Worm (Caenorhabditis elegans) whole organism, L2 larva: ENCODE results near the gene kbp-1.

Experiments
- C34F6.9 ChIP-seq: fragments of 150-350 bp; optimal IDR thresholded peaks from 2 replicates; lab custom pipeline; 2014; ENCODE audit warnings: missing biosample characterization, missing genetic modification characterization
- F13H6.1 ChIP-seq: sonication (generic microtip); optimal IDR thresholded peaks from 2 replicates; lab custom pipeline; 2016; ENCODE audit warnings: missing genetic modification characterization, missing compliant biosample characterization
- R02D3.7 ChIP-seq: fragments of 150-350 bp; optimal IDR thresholded peaks from 2 replicates; lab custom pipeline; 2014; ENCODE audit warnings: missing biosample characterization, missing genetic modification characterization
- Y55F3AM.14 ChIP-seq: fragments of 200-800 bp; sonication (Bioruptor generic); optimal IDR thresholded peaks from 2 replicates; lab custom pipeline; 2018; ENCODE audit warnings: mild to moderate bottlenecking, missing genetic modification characterization, missing compliant biosample characterization
- ZK546.5 ChIP-seq: sonication (generic microtip); optimal IDR thresholded peaks from 2 replicates; lab custom pipeline; 2017; ENCODE audit warnings: missing biosample characterization, missing genetic modification characterization
- alr-1 ChIP-seq: fragments of 150-350 bp; optimal IDR thresholded peaks from 2 replicates; lab custom pipeline; 2014; ENCODE audit warnings: missing biosample characterization, missing genetic modification characterization
- aly-2 ChIP-seq: fragments of 150-350 bp; optimal IDR thresholded peaks from 2 replicates; lab custom pipeline; 2014; ENCODE audit warnings: missing biosample characterization, missing genetic modification characterization
- ama-1 ChIP-seq: fragments of 150-350 bp; optimal IDR thresholded peaks from 2 replicates; lab custom pipeline; 2018; ENCODE audit warnings: inconsistent platforms
- blmp-1 ChIP-seq: sonication (generic microtip); optimal IDR thresholded peaks from 2 replicates; lab custom pipeline; 2017; ENCODE audit warnings: missing genetic modification characterization, mild to moderate bottlenecking, missing compliant biosample characterization, antibody characterized with exemption, moderate library complexity; ENCODE audit not compliant: insufficient read depth
- ceh-16 ChIP-seq: fragments of 150-350 bp; optimal IDR thresholded peaks from 2 replicates; lab custom pipeline; 2014; ENCODE audit warnings: missing biosample characterization, missing genetic modification characterization
- ceh-82 ChIP-seq: fragments of 150-350 bp; optimal IDR thresholded peaks from 2 replicates; lab custom pipeline; 2014; ENCODE audit warnings: missing biosample characterization, missing genetic modification characterization
- crh-2 ChIP-seq: sonication (generic microtip); optimal IDR thresholded peaks from 2 replicates; lab custom pipeline; 2017; ENCODE audit warnings: missing biosample characterization, missing genetic modification characterization
- dmd-4 ChIP-seq: sonication (generic microtip); optimal IDR thresholded peaks from 2 replicates; lab custom pipeline; 2017; ENCODE audit warnings: missing biosample characterization, missing genetic modification characterization
- egl-27 ChIP-seq: sonication (generic microtip); optimal IDR thresholded peaks from 3 replicates; lab custom pipeline; 2017; ENCODE audit warnings: missing biosample characterization, missing genetic modification reagents, missing genetic modification characterization
- elt-1 ChIP-seq: fragments of 150-350 bp; optimal IDR thresholded peaks from 2 replicates; lab custom pipeline; 2014; ENCODE audit warnings: missing biosample characterization, missing genetic modification characterization
- elt-3 ChIP-seq: sonication (generic microtip); optimal IDR thresholded peaks from 2 replicates; lab custom pipeline; 2017; ENCODE audit warnings: missing biosample characterization, missing genetic modification characterization
- fos-1 ChIP-seq: fragments of 150-350 bp; optimal IDR thresholded peaks from 2 replicates; lab custom pipeline; 2014; ENCODE audit warnings: missing biosample characterization, missing genetic modification characterization
- gmeb-1 ChIP-seq: fragments of 150-350 bp; optimal IDR thresholded peaks from 2 replicates; lab custom pipeline; 2014; ENCODE audit warnings: missing biosample characterization, missing genetic modification characterization
- lin-11 ChIP-seq: fragments of 150-350 bp; sonication (generic microtip); optimal IDR thresholded peaks from 2 replicates; lab custom pipeline; 2014; ENCODE audit warnings: missing biosample characterization, missing genetic modification characterization, inconsistent platforms, mixed read lengths
- lin-13 ChIP-seq: fragments of 150-350 bp; optimal IDR thresholded peaks from 2 replicates; lab custom pipeline; 2014; ENCODE audit warnings: missing biosample characterization, missing genetic modification reagents, missing genetic modification characterization
- lin-39 ChIP-seq: fragments of 150-350 bp; optimal IDR thresholded peaks from 2 replicates; lab custom pipeline; 2014; ENCODE audit warnings: missing biosample characterization, missing genetic modification reagents, missing genetic modification characterization
- lsy-2 ChIP-seq, 2 experiments: fragments of 150-350 bp in 1 of 2; sonication (generic microtip) in 1 of 2; optimal IDR thresholded peaks; 2 replicates each; lab custom pipeline; 2014 to 2017; ENCODE audit warnings: missing biosample characterization in 2 of 2, missing genetic modification characterization in 2 of 2
- mbf-1 ChIP-seq: sonication (generic microtip); optimal IDR thresholded peaks from 2 replicates; lab custom pipeline; 2017; ENCODE audit warnings: missing biosample characterization, missing genetic modification characterization
- mdl-1 ChIP-seq, 2 experiments: fragments of 150-350 bp in 1 of 2; sonication (generic microtip) in 1 of 2; optimal IDR thresholded peaks; 2 replicates each; lab custom pipeline; 2017; ENCODE audit warnings: missing biosample characterization in 2 of 2, missing genetic modification characterization in 2 of 2
- nhr-10 ChIP-seq: sonication (generic microtip); optimal IDR thresholded peaks from 2 replicates; lab custom pipeline; 2017; ENCODE audit warnings: missing biosample characterization, missing genetic modification characterization
- nhr-11 ChIP-seq: fragments of 150-350 bp; optimal IDR thresholded peaks from 2 replicates; lab custom pipeline; 2014; ENCODE audit warnings: missing biosample characterization, missing genetic modification characterization
- nhr-12 ChIP-seq: fragments of 150-350 bp; optimal IDR thresholded peaks from 2 replicates; lab custom pipeline; 2014; ENCODE audit warnings: missing biosample characterization, missing genetic modification characterization
- nhr-129 ChIP-seq: fragments of 150-350 bp; optimal IDR thresholded peaks from 2 replicates; lab custom pipeline; 2014; ENCODE audit warnings: missing biosample characterization, missing genetic modification characterization
- nhr-21 ChIP-seq: fragments of 150-350 bp; optimal IDR thresholded peaks from 2 replicates; lab custom pipeline; 2014; ENCODE audit warnings: missing biosample characterization, missing genetic modification characterization
- nhr-23 ChIP-seq: fragments of 150-350 bp; optimal IDR thresholded peaks from 2 replicates; lab custom pipeline; 2014; ENCODE audit warnings: missing biosample characterization, missing genetic modification reagents, missing genetic modification characterization
- nhr-237 ChIP-seq: fragments of 150-350 bp; optimal IDR thresholded peaks from 2 replicates; lab custom pipeline; 2014; ENCODE audit warnings: missing biosample characterization, missing genetic modification characterization
- nhr-25 ChIP-seq: fragments of 150-350 bp; sonication (generic microtip); optimal IDR thresholded peaks from 3 replicates; lab custom pipeline; 2014; ENCODE audit warnings: missing biosample characterization, missing genetic modification characterization
- nhr-6 ChIP-seq: fragments of 150-350 bp; optimal IDR thresholded peaks from 2 replicates; lab custom pipeline; 2014; ENCODE audit warnings: missing biosample characterization, missing genetic modification characterization
- nhr-77 ChIP-seq: fragments of 150-350 bp; optimal IDR thresholded peaks from 2 replicates; lab custom pipeline; 2014; ENCODE audit warnings: missing biosample characterization, missing genetic modification characterization
- peb-1 ChIP-seq: fragments of 150-350 bp; optimal IDR thresholded peaks from 2 replicates; lab custom pipeline; 2014; ENCODE audit warnings: missing biosample characterization, missing genetic modification characterization
- sem-4 ChIP-seq: fragments of 150-350 bp; optimal IDR thresholded peaks from 2 replicates; lab custom pipeline; 2014; ENCODE audit warnings: missing biosample characterization, missing genetic modification reagents, missing genetic modification characterization
- skn-1 ChIP-seq: sonication (generic microtip); optimal IDR thresholded peaks from 2 replicates; lab custom pipeline; 2017; ENCODE audit warnings: missing biosample characterization, missing genetic modification characterization
- sma-3 ChIP-seq: sonication (generic microtip); optimal IDR thresholded peaks from 2 replicates; lab custom pipeline; 2016; ENCODE audit warnings: missing genetic modification reagents, missing genetic modification characterization, missing compliant biosample characterization
- sma-9 ChIP-seq, 2 experiments: fragments of 150-350 bp in 1 of 2; sonication (generic microtip) in 1 of 2; optimal IDR thresholded peaks; 2 replicates each; lab custom pipeline; 2014 to 2016; ENCODE audit warnings: missing genetic modification characterization in 2 of 2, mild to moderate bottlenecking in 1 of 2, missing biosample characterization in 1 of 2, missing compliant biosample characterization in 1 of 2, missing genetic modification reagents in 1 of 2, moderate library complexity in 1 of 2
- snpc-4 ChIP-seq: fragments of 150-350 bp; optimal IDR thresholded peaks from 2 replicates; lab custom pipeline; 2014; ENCODE audit warnings: missing biosample characterization, missing genetic modification characterization
- unc-39 ChIP-seq: fragments of 150-350 bp; optimal IDR thresholded peaks from 2 replicates; lab custom pipeline; 2014; ENCODE audit warnings: missing biosample characterization, missing genetic modification characterization
- unc-55 ChIP-seq: fragments of 150-350 bp; sonication (generic microtip); optimal IDR thresholded peaks from 3 replicates; lab custom pipeline; 2014; ENCODE audit warnings: missing biosample characterization, missing genetic modification reagents, missing genetic modification characterization
- unc-62 ChIP-seq: fragments of 150-350 bp; optimal IDR thresholded peaks from 2 replicates; lab custom pipeline; 2014; ENCODE audit warnings: missing biosample characterization, missing genetic modification reagents, missing genetic modification characterization
- zag-1 ChIP-seq: fragments of 150-350 bp; optimal IDR thresholded peaks from 2 replicates; lab custom pipeline; 2014; ENCODE audit warnings: missing biosample characterization, missing genetic modification characterization
- ztf-1 ChIP-seq: fragments of 200-800 bp; sonication (Bioruptor generic); conservative IDR thresholded peaks from 2 replicates; pipeline ENCODE4 v1.3.6; 2022; ENCODE audit warnings: missing genetic modification characterization, missing compliant biosample characterization
- ztf-11 ChIP-seq: sonication (generic microtip); optimal IDR thresholded peaks from 2 replicates; lab custom pipeline; 2017; ENCODE audit warnings: missing biosample characterization, missing genetic modification characterization
- ztf-4 ChIP-seq: fragments of 150-350 bp; optimal IDR thresholded peaks from 2 replicates; lab custom pipeline; 2014; ENCODE audit warnings: missing biosample characterization, missing genetic modification characterization

kbp-1 gene

DNA sequence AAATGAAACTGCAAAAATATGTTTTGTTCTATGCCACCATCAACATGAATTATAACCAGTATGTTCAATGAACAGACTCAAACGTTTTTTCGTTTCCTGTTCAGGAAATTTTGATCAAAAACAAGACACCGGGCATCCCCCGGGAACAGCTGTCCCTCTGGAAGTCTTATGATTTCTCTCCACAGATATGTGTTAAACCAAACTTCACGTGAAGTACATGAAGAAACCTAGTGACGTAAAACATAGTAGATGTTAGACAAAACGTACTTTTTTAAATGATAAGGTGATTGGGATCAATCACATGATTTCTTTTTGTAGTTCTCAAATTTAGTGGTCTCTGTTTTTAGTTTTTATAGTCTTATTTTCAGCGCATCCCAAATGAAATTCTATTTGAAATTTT lies 29.1 kb downstream of the kbp-1 start:
- TF ChIP-seq lsy-2 (tag; optimal IDR thresholded peaks at IDR 0.05; lab: Kevin White, UChicago) (peak in 1 of 2 experiments; percentile 68), snpc-4 (tag; lab: Kevin White, UChicago) (no peak), unc-39 (no peak), nhr-11 (tag; lab: Kevin White, UChicago) (no peak), ZK546.5 (tag; lab: Kevin White, UChicago) (no peak), peb-1 (no peak), mdl-1 (tag; optimal IDR thresholded peaks at IDR 0.05; lab: Kevin White, UChicago) (no peak), fos-1 (tag; lab: Kevin White, UChicago) (no peak), dmd-4 (tag; lab: Kevin White, UChicago) (no peak), unc-55 (GFP tag; lab: Kevin White, UChicago) (no peak), unc-62 (GFP tag; lab: Kevin White, UChicago) (no peak), sma-9 (GFP tag; optimal IDR thresholded peaks at IDR 0.05; lab: Kevin White, UChicago) (peak; percentile 91), sma-9 (tag; optimal IDR thresholded peaks at IDR 0.05; lab: Kevin White, UChicago) (no peak), sma-3 (GFP tag; lab: Kevin White, UChicago) (peak; percentile 76), C34F6.9 (tag; lab: Kevin White, UChicago) (peak; percentile 41), nhr-12 (tag; lab: Kevin White, UChicago) (no peak), skn-1 (tag; lab: Kevin White, UChicago) (no peak), F13H6.1 (tag; lab: Kevin White, UChicago) (peak; percentile 47), aly-2 (tag; lab: Kevin White, UChicago) (no peak), nhr-25 (tag; lab: Kevin White, UChicago) (peak; percentile 38), crh-2 (tag; lab: Kevin White, UChicago) (peak; percentile 67), Y55F3AM.14 (GFP tag; lab: Kevin White, UChicago) (no peak), nhr-10 (tag; lab: Kevin White, UChicago) (no peak), nhr-237 (tag; lab: Kevin White, UChicago) (no peak), nhr-6 (no peak), ama-1 (lab: Kevin White, UChicago) (peak; percentile 20), elt-3 (tag; lab: Kevin White, UChicago) (no peak), nhr-77 (tag; lab: Kevin White, UChicago) (no peak), ztf-1 (GFP tag; lab: Robert Waterston, UW) (no peak), egl-27 (tag; lab: Kevin White, UChicago) (no peak), nhr-21 (tag; lab: Kevin White, UChicago) (peak; percentile 79), alr-1 (tag; lab: Kevin White, UChicago) (no peak), nhr-129 (tag; lab: Kevin White, UChicago) (peak; percentile 67), mbf-1 (tag; lab: Kevin White, UChicago) (no peak), nhr-23 (tag; lab: Kevin White, UChicago) (no peak), blmp-1 (tag; lab: Kevin White, UChicago) (no peak), ceh-82 (no peak), lin-39 (no peak), lin-11 (tag; lab: Kevin White, UChicago) (no peak), sem-4 (tag; lab: Kevin White, UChicago) (no peak), ceh-16 (tag; lab: Kevin White, UChicago) (no peak), ztf-4 (no peak), gmeb-1 (peak; percentile 57), zag-1 (no peak), lin-13 (GFP tag; lab: Kevin White, UChicago) (no peak), R02D3.7 (no peak), elt-1 (tag; lab: Kevin White, UChicago) (no peak)

DNA sequence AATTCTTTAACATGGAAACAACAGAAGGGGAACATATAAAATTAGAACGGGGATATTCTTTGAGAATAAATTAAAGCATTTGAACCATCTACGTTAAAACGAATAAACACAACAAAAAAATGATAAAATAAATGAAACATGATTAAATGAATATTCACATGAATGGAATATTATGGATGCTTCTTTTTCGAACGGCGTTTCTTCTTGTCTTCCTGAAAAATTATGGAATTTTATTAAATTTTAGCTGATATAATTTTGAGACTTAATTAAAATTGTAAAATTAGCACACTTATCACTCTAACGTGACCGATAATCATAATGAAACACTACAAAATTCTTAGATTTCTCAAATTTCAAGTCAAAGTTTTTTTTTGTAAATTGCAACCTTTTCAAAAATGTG lies 31.2 kb downstream of the kbp-1 start:
- TF ChIP-seq blmp-1 (tag; lab: Kevin White, UChicago): no peak
- no peak for TF ChIP-seq Y55F3AM.14 (GFP tag; lab: Kevin White, UChicago)
- no peak for TF ChIP-seq ztf-11 (tag; lab: Kevin White, UChicago)
- no peak for TF ChIP-seq dmd-4 (tag; lab: Kevin White, UChicago)
- TF ChIP-seq ama-1 (lab: Kevin White, UChicago): no peak
- no peak for TF ChIP-seq ztf-1 (GFP tag; lab: Robert Waterston, UW)
- no peak for TF ChIP-seq nhr-23 (tag; lab: Kevin White, UChicago)
- no peak for TF ChIP-seq fos-1 (tag; lab: Kevin White, UChicago)
- no peak for TF ChIP-seq peb-1
